Worm (Caenorhabditis elegans): Measurements from ENCODE around the gene C49F8.3.

Gene C49F8.3

DNA sequence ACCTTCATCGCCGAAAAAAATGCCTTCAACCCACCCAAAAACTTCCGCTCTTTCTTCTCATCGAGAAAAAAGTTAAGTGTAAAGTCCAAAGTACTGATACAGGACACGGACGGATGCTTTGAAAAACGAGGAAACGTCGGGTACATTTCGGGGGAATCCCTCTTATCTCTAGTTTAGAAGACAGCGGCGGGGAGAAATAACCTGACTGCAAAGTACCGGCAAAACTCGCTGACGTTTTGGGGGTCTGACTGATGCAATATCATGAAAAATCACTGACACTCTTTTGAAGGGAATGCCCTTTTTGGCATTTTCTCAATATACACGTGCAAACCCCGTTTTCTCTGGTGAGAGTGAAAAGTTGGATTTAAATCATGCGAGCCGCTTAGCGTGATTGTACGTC lies 30.9 kb downstream of the C49F8.3 start (continued):
- TF ChIP-seq nhr-6 (tag; optimal IDR thresholded peaks at IDR 0.05) (peak; percentile 14), zfp-2 (tag; optimal IDR thresholded peaks at IDR 0.05) (no peak), Y5F2A.4 (GFP tag; optimal IDR thresholded peaks at IDR 0.05) (no peak), zag-1 (tag; optimal IDR thresholded peaks at IDR 0.05) (no peak), tra-1 (GFP tag; IDR thresholded peaks at IDR 0.05) (peak; percentile 88), lin-1 (GFP tag; IDR thresholded peaks at IDR 0.05) (peak; percentile 90), aha-1 (tag) (peak; percentile 100), nhr-76 (tag; optimal IDR thresholded peaks at IDR 0.05) (peak; percentile 57), attf-4 (tag; optimal IDR thresholded peaks at IDR 0.05) (no peak), dve-1 (tag; optimal IDR thresholded peaks at IDR 0.05; ENCODE audit: insufficient read depth) (peak; percentile 92), Y105C5A.15 (GFP tag; IDR thresholded peaks at IDR 0.05) (no peak), ceh-32 (tag; optimal IDR thresholded peaks at IDR 0.05; ENCODE audit: poor library complexity) (no peak), ceh-20 (GFP tag; IDR thresholded peaks at IDR 0.05) (peak; percentile 76), nhr-10 (tag; optimal IDR thresholded peaks at IDR 0.05) (peak; percentile 78), mep-1 (tag; optimal IDR thresholded peaks at IDR 0.05) (peak; percentile 80), mxl-3 (GFP tag; optimal IDR thresholded peaks at IDR 0.05) (peak; percentile 97), skn-1 (tag; optimal IDR thresholded peaks at IDR 0.05) (no peak), unc-62 (GFP tag; optimal IDR thresholded peaks at IDR 0.05 in 1 of 2) (peak in 1 of 2 experiments; percentile 67), unc-62 (tag; optimal IDR thresholded peaks at IDR 0.05) (no peak), hmg-1.1 (GFP tag; IDR thresholded peaks at IDR 0.05) (0 out of 2 replicates have a peak, but pooled peaks have one; percentile 41), F10B5.3 (tag; optimal IDR thresholded peaks at IDR 0.05) (no peak), mxl-2 (GFP tag; conservative IDR thresholded peaks at IDR 0.05) (peak; percentile 77; the same call in 1 of the 2 replicates), nhr-102 (tag; optimal IDR thresholded peaks at IDR 0.05) (peak; percentile 57), cey-2 (tag; optimal IDR thresholded peaks at IDR 0.05; ENCODE audit: borderline replicate concordance, insufficient read depth) (no peak), hlh-30 (tag; optimal IDR thresholded peaks at IDR 0.05; ENCODE audit: insufficient read depth) (peak; percentile 84), hlh-11 (tag; optimal IDR thresholded peaks at IDR 0.05) (peak; percentile 94), hif-1 (tag; optimal IDR thresholded peaks at IDR 0.05) (peak in 1 of 2 experiments; percentile 82)

DNA sequence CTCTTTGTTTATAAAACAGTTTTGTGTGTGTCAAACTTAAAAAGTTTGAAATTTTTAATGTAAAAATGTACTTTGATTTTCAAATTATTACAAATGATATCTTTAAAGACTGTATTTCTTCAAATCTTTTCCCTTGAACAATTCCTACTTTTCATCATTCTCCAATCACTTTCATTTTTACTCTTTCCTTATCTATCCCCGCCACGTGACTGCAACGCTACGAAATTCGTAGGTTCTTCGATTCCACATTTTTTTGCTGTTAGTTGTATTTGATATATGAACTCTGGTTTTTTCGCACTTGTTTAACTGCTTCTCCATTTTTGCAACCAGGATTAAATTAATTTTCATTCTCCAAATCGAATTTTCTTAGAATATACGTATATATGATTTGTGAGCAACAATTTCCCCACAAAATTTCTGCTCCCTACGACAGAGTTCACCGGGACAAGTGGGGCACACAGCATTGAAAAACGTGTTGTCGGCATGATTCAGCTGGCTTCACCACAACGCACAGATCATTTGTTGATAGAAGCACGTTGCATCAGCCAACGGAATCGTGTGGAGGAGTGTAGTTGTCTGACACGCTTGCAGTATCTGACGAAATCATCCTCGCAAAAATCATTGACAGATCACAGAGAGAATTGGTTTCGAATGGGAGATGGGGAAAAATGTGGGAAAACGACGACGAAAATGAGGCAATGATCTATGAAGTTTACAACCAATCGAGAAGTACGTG lies 32.5 kb downstream of the C49F8.3 start:
- peak; percentile 48 for TF ChIP-seq nhr-102 (tag; optimal IDR thresholded peaks at IDR 0.05)
- TF ChIP-seq dmd-6 (GFP tag; IDR thresholded peaks at IDR 0.05): peak; percentile 86
- TF ChIP-seq ctbp-1 (GFP tag; IDR thresholded peaks at IDR 0.05): no peak
- TF ChIP-seq nhr-6 (tag; optimal IDR thresholded peaks at IDR 0.05): no peak
- TF ChIP-seq nhr-77 (tag; optimal IDR thresholded peaks at IDR 0.05): peak; percentile 11
- no peak for TF ChIP-seq egl-27 (tag; optimal IDR thresholded peaks at IDR 0.05)
- TF ChIP-seq nhr-48 (tag; optimal IDR thresholded peaks at IDR 0.05): peak; percentile 94
- peak in 1 of 2 experiments; percentile 27 for TF ChIP-seq lsy-2 (tag; optimal IDR thresholded peaks at IDR 0.05)
- peak; percentile 29; the same call in 1 of the 2 replicates for TF ChIP-seq lin-1 (GFP tag; IDR thresholded peaks at IDR 0.05)
- TF ChIP-seq nhr-25 (tag; optimal IDR thresholded peaks at IDR 0.05; ENCODE audit: borderline replicate concordance, insufficient read depth): no peak
- TF ChIP-seq hlh-11 (tag; optimal IDR thresholded peaks at IDR 0.05): peak; percentile 80
- peak; percentile 74 for TF ChIP-seq gei-8 (GFP tag; optimal IDR thresholded peaks at IDR 0.05)
- TF ChIP-seq T20F7.1 (GFP tag; optimal IDR thresholded peaks at IDR 0.05): peak; percentile 9
- peak; percentile 90 for TF ChIP-seq nhr-11 (tag; optimal IDR thresholded peaks at IDR 0.05)
- peak; percentile 26 for TF ChIP-seq ama-1 (optimal IDR thresholded peaks at IDR 0.05)
- TF ChIP-seq mes-2 (tag; optimal IDR thresholded peaks at IDR 0.05; ENCODE audit: poor library complexity, severe bottlenecking): peak; percentile 23
- TF ChIP-seq dve-1 (tag; optimal IDR thresholded peaks at IDR 0.05; ENCODE audit: insufficient read depth): peak; percentile 73
- TF ChIP-seq dmd-9 (GFP tag; IDR thresholded peaks at IDR 0.05): no peak
- no peak for TF ChIP-seq F37D6.2 (tag; optimal IDR thresholded peaks at IDR 0.05)
- TF ChIP-seq ztf-7 (tag; optimal IDR thresholded peaks at IDR 0.05): peak; percentile 68
- peak; percentile 98 for TF ChIP-seq aha-1 (tag)
- peak; percentile 62; the same call in 1 of the 2 replicates for TF ChIP-seq mxl-2 (GFP tag; conservative IDR thresholded peaks at IDR 0.05)
- no peak for TF ChIP-seq R02D3.7 (tag; optimal IDR thresholded peaks at IDR 0.05)
- TF ChIP-seq mdl-1 (tag; optimal IDR thresholded peaks at IDR 0.05): peak in 1 of 2 experiments; percentile 57
- TF ChIP-seq hlh-30 (tag; optimal IDR thresholded peaks at IDR 0.05; ENCODE audit: insufficient read depth): peak; percentile 80
- peak; percentile 43 for TF ChIP-seq mep-1 (tag; optimal IDR thresholded peaks at IDR 0.05)
- TF ChIP-seq hif-1 (tag; optimal IDR thresholded peaks at IDR 0.05): peak in 1 of 2 experiments; percentile 78
- TF ChIP-seq unc-62 (GFP tag; optimal IDR thresholded peaks at IDR 0.05 in 1 of 2): peak in 1 of 2 experiments; percentile 89
- no peak for TF ChIP-seq unc-62 (tag; optimal IDR thresholded peaks at IDR 0.05)
- peak; percentile 32; the same call in 1 of the 2 replicates for TF ChIP-seq tra-1 (GFP tag; IDR thresholded peaks at IDR 0.05)
- TF ChIP-seq mxl-3 (GFP tag; optimal IDR thresholded peaks at IDR 0.05): peak; percentile 100
- TF ChIP-seq nhr-28 (tag; optimal IDR thresholded peaks at IDR 0.05): peak; percentile 84

All from whole organism, L4 larva.